Fruit fly (Drosophila melanogaster) whole organism, adult: ENCODE data around the gene Scr.

ENCODE experiments used
- CG12768 ChIP-seq: fragments of 200-800 bp; sonication (Bioruptor generic); optimal IDR thresholded peaks from 2 replicates; lab custom pipeline; 2017; ENCODE audit warnings: missing biosample characterization, missing genetic modification characterization, mild to moderate bottlenecking, moderate library complexity, missing genetic modification reagents
- CG1620 ChIP-seq: fragments of 200-800 bp; sonication (Bioruptor generic); optimal IDR thresholded peaks from 2 replicates; lab custom pipeline; 2016; ENCODE audit warnings: missing biosample characterization, missing genetic modification characterization
- CG33017 ChIP-seq: fragments of 200-800 bp; sonication (Bioruptor generic); optimal IDR thresholded peaks from 2 replicates; lab custom pipeline; 2018; ENCODE audit warnings: missing biosample characterization, mild to moderate bottlenecking, missing genetic modification characterization, moderate library complexity
- CG5204 ChIP-seq: fragments of 200-800 bp; sonication (Bioruptor generic); optimal IDR thresholded peaks from 2 replicates; lab custom pipeline; 2016; ENCODE audit warnings: missing biosample characterization, missing genetic modification characterization
- CG7045 ChIP-seq: fragments of 200-800 bp; sonication (Bioruptor generic); optimal IDR thresholded peaks from 2 replicates; lab custom pipeline; 2017; ENCODE audit warnings: missing biosample characterization, mild to moderate bottlenecking, missing genetic modification characterization
- CG7101 ChIP-seq: fragments of 200-800 bp; sonication (Bioruptor generic); optimal IDR thresholded peaks from 2 replicates; lab custom pipeline; 2018; ENCODE audit warnings: missing biosample characterization, mild to moderate bottlenecking, missing genetic modification characterization, moderate library complexity
- Clk ChIP-seq: fragments of 200-800 bp; sonication (Bioruptor generic); optimal IDR thresholded peaks from 2 replicates; lab custom pipeline; 2017; ENCODE audit warnings: missing biosample characterization, missing genetic modification characterization
- Hr96 ChIP-seq: fragments of 200-800 bp; sonication (Bioruptor generic); optimal IDR thresholded peaks from 2 replicates; lab custom pipeline; 2016; ENCODE audit warnings: missing biosample characterization, missing genetic modification characterization
- cic ChIP-seq: fragments of 200-800 bp; sonication (Bioruptor generic); optimal IDR thresholded peaks from 2 replicates; lab custom pipeline; 2017; ENCODE audit warnings: missing biosample characterization, mild to moderate bottlenecking, missing genetic modification characterization, moderate library complexity
- cnc ChIP-seq, 2 experiments: fragments of >200 bp; optimal IDR thresholded peaks; 2 replicates each; lab custom pipeline; 2017
- kay ChIP-seq: fragments of 200-800 bp; sonication (Bioruptor generic); peaks from one replicate; lab custom pipeline; 2016; ENCODE audit warnings: missing biosample characterization, missing genetic modification characterization, borderline replicate concordance
- ovo ChIP-seq: fragments of 200-800 bp; sonication (Bioruptor generic); optimal IDR thresholded peaks from 2 replicates; lab custom pipeline; 2016; ENCODE audit warnings: missing biosample characterization, missing genetic modification characterization
- toe ChIP-seq: fragments of 200-800 bp; sonication (Bioruptor generic); optimal IDR thresholded peaks from 2 replicates; lab custom pipeline; 2016; ENCODE audit warnings: missing biosample characterization, missing genetic modification characterization

DNA sequence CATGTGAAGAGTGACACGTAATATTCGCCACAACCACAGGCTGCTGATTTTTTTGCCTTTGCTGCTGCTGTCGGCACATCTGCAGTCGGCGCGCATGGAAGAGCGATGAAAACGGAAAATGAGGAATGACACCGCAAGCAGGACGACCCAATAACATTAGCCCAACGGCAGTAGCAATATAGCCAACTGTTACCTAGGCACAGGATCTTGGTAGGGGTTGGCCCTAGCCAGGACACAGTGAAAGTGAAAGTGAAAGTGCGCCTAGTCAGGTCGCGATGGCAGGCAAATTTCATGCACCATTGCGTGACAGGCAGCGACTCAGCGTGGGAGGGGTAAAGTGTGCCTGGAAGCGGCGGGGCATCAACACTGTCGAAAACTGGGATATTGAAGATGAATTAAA is 39.0 kb upstream of the Scr start:
- TF ChIP-seq CG12768 (no peak), CG1620 (GFP tag; lab: Kevin White, UChicago) (no peak), CG33017 (tag; lab: Kevin White, UChicago) (no peak), cnc (optimal IDR thresholded peaks at IDR 0.05; lab: Kevin White, UChicago) (no peak), CG5204 (GFP tag; lab: Kevin White, UChicago) (no peak), toe (GFP tag; lab: Kevin White, UChicago) (no peak), Hr96 (no peak), cic (GFP tag; lab: Kevin White, UChicago) (no peak), CG7101 (tag; lab: Kevin White, UChicago) (no peak), Clk (GFP tag; lab: Kevin White, UChicago) (no peak), ovo (no peak), kay (GFP tag; lab: Kevin White, UChicago) (no peak), CG7045 (GFP tag; lab: Kevin White, UChicago) (no peak)
